Worm (Caenorhabditis elegans): ENCODE measurements around the gene thoc-2.

Gene thoc-2

DNA sequence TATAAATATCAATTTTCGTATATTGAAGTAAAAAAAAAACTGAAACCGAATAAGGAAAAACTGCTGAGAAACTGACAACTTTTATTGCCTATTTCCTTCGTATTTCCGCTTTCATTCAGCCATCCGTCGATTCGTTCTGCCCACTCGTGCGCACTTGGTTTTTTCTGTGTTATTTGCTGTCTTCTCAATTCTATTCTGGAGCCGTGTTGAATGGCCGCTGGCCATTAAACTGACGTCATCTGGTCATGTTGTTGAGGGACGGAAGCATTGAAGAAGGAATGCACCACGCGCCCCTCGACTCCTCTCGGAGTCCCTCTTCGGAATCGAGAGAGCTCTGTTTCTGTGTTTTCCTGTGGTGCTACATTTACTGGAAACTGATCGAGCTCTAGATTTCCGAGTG lies 19.3 kb upstream of the thoc-2 start:
- TF ChIP-seq mls-2 (tag; optimal IDR thresholded peaks at IDR 0.05) = no peak
- TF ChIP-seq sptf-1 (tag; optimal IDR thresholded peaks at IDR 0.05) = no peak
- TF ChIP-seq lsy-2 (tag; optimal IDR thresholded peaks at IDR 0.05) = no peak
- TF ChIP-seq mab-5 (tag; optimal IDR thresholded peaks at IDR 0.05) = no peak
- no peak for TF ChIP-seq unc-62 (GFP tag; optimal IDR thresholded peaks at IDR 0.05)
- TF ChIP-seq blmp-1 (tag; optimal IDR thresholded peaks at IDR 0.05) = no peak
- TF ChIP-seq lin-32 (GFP tag; optimal IDR thresholded peaks at IDR 0.05) = no peak
- TF ChIP-seq nhr-28 (tag; optimal IDR thresholded peaks at IDR 0.05) = no peak
- no peak for TF ChIP-seq nhr-2 (tag; optimal IDR thresholded peaks at IDR 0.05)
- TF ChIP-seq flh-1 (GFP tag; optimal IDR thresholded peaks at IDR 0.05) = no peak
- TF ChIP-seq zip-8 (tag; optimal IDR thresholded peaks at IDR 0.05) = no peak
- TF ChIP-seq ceh-83 (GFP tag; optimal IDR thresholded peaks at IDR 0.05) = no peak
- TF ChIP-seq ceh-43 (GFP tag; optimal IDR thresholded peaks at IDR 0.05) = no peak
- TF ChIP-seq elt-3 (tag; optimal IDR thresholded peaks at IDR 0.05) = no peak
- TF ChIP-seq cnd-1 (tag; optimal IDR thresholded peaks at IDR 0.05) = no peak
- TF ChIP-seq ztf-11 (tag; optimal IDR thresholded peaks at IDR 0.05) = no peak
- TF ChIP-seq unc-120 (tag; optimal IDR thresholded peaks at IDR 0.05; ENCODE audit: poor library complexity, severe bottlenecking) = no peak

DNA sequence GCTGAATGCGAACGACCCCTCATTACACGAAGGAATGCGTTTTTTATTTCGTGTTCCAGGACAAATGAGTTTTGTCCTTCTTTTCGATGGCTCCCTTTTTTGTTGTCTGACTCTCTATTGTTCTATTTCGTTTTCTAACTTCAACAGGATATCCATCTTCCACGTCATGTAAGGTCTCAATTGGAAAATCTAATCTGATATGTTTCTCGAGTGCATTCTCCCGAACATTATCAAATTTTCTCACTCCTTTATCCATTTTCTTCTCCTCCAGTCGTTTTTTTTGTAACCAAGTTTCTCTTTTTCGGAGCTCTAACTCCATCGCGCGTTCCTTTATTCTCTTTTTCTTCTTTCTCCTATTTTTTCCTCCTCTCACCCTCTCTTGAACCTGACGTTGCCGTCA lies 17.4 kb upstream of the thoc-2 start:
- TF ChIP-seq elt-3 (tag; optimal IDR thresholded peaks at IDR 0.05) (no peak), elt-1 (tag; optimal IDR thresholded peaks at IDR 0.05; ENCODE audit: borderline replicate concordance, insufficient read depth) (no peak), nhr-12 (tag; optimal IDR thresholded peaks at IDR 0.05) (no peak), nhr-76 (tag; optimal IDR thresholded peaks at IDR 0.05) (no peak), zip-8 (tag; optimal IDR thresholded peaks at IDR 0.05) (no peak), ces-1 (GFP tag; optimal IDR thresholded peaks at IDR 0.05) (no peak), sem-2 (GFP tag; optimal IDR thresholded peaks at IDR 0.05) (no peak), unc-120 (tag; optimal IDR thresholded peaks at IDR 0.05; ENCODE audit: poor library complexity, severe bottlenecking) (no peak), ceh-39 (tag; optimal IDR thresholded peaks at IDR 0.05) (no peak)

DNA sequence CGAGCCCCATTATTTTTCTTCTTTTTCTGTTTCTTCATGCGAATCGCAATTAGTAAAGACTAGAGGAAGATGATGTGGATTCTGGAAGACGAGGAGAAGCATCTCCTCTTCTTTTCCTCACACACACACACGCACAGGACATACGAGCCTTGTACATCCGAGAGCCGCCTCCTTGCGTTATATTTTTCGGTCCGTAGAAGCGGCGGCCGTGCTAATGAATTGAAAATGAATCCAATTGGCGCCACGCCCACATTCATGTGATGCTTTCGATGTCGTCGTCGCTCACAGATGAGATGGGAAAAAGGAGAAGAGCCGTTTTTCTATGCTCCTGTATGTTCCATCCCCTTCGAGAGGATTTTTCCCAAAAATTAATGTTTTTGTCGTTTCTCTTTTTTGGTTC lies 16.4 kb upstream of the thoc-2 start:
- TF ChIP-seq bed-3 (GFP tag; optimal IDR thresholded peaks at IDR 0.05) (no peak), pha-4 (tag; optimal IDR thresholded peaks at IDR 0.05) (no peak), unc-120 (tag; optimal IDR thresholded peaks at IDR 0.05; ENCODE audit: poor library complexity, severe bottlenecking) (no peak), ceh-83 (GFP tag; optimal IDR thresholded peaks at IDR 0.05) (no peak), unc-39 (tag; optimal IDR thresholded peaks at IDR 0.05) (no peak), ham-2 (GFP tag; optimal IDR thresholded peaks at IDR 0.05) (no peak), nhr-76 (tag; optimal IDR thresholded peaks at IDR 0.05) (no peak), ceh-43 (GFP tag; optimal IDR thresholded peaks at IDR 0.05) (no peak), elt-1 (tag; optimal IDR thresholded peaks at IDR 0.05; ENCODE audit: borderline replicate concordance, insufficient read depth) (no peak), ces-1 (GFP tag; optimal IDR thresholded peaks at IDR 0.05) (no peak), flh-1 (GFP tag; optimal IDR thresholded peaks at IDR 0.05) (no peak), lin-13 (tag; optimal IDR thresholded peaks at IDR 0.05) (no peak), nhr-2 (tag; optimal IDR thresholded peaks at IDR 0.05) (no peak), nhr-237 (tag; optimal IDR thresholded peaks at IDR 0.05) (no peak), lsy-2 (tag; optimal IDR thresholded peaks at IDR 0.05) (no peak), lin-32 (GFP tag; optimal IDR thresholded peaks at IDR 0.05) (no peak), nhr-28 (tag; optimal IDR thresholded peaks at IDR 0.05) (no peak), hlh-1 (tag; optimal IDR thresholded peaks at IDR 0.05) (no peak)

DNA sequence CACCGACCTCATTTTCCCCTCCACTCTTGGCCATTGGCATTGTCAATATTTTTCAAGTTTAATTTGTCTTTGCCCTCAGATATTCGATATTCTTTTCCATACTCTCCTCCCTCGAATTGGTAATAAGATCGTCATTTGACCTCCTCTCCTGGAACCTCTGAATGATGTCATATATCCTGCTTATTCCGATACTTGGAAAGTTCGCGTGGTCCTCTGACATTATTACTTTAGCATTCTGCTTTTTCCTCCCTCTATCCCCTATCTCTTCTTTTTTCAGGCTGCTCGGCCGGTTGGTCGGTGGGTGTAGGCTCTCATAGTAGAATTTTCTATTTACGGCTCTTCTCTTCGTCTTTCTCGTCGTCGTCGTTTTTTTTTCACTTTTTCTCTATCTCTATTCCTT lies 15.4 kb upstream of the thoc-2 start:
- TF ChIP-seq mep-1 (tag; optimal IDR thresholded peaks at IDR 0.05) = no peak
- no peak for TF ChIP-seq elt-3 (tag; optimal IDR thresholded peaks at IDR 0.05)
- TF ChIP-seq unc-62 (GFP tag; optimal IDR thresholded peaks at IDR 0.05) = no peak
- no peak for TF ChIP-seq mls-2 (tag; optimal IDR thresholded peaks at IDR 0.05)
- TF ChIP-seq elt-1 (tag; optimal IDR thresholded peaks at IDR 0.05; ENCODE audit: borderline replicate concordance, insufficient read depth) = no peak
- no peak for TF ChIP-seq drap-1 (GFP tag; optimal IDR thresholded peaks at IDR 0.05)

DNA sequence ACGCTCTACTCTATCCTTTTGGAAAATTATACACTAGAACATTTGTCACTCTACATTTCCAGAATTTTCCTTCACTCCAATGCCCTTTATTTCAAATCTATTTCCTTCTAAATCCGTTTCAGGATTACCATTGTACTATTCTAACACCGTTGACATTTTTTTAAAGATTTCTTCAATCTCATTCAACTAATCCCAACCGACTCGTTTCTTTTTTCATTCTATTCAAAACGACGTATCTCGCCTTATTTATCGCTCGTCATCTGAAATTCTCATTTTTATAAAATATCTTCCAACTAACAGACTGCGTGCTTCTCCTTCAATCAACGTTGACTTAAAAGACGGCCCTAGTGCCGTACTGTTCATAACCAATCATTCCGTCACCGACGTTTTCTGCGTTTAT lies 14.8 kb upstream of the thoc-2 start, which contains the start of gene akap-1:
Gene akap-1 (plus strand): TSS at position 301 of the 400 bp plus-strand sequence.
- TF ChIP-seq snpc-4 (tag; optimal IDR thresholded peaks at IDR 0.05) (no peak), drap-1 (GFP tag; optimal IDR thresholded peaks at IDR 0.05) (no peak), mls-2 (tag; optimal IDR thresholded peaks at IDR 0.05) (no peak), nhr-2 (tag; optimal IDR thresholded peaks at IDR 0.05) (no peak), hlh-1 (tag; optimal IDR thresholded peaks at IDR 0.05) (no peak), ceh-83 (GFP tag; optimal IDR thresholded peaks at IDR 0.05) (no peak), mep-1 (tag; optimal IDR thresholded peaks at IDR 0.05) (no peak), ceh-39 (tag; optimal IDR thresholded peaks at IDR 0.05) (no peak), unc-120 (tag; optimal IDR thresholded peaks at IDR 0.05; ENCODE audit: poor library complexity, severe bottlenecking) (no peak), lin-32 (GFP tag; optimal IDR thresholded peaks at IDR 0.05) (no peak), sem-2 (GFP tag; optimal IDR thresholded peaks at IDR 0.05) (no peak), ztf-11 (tag; optimal IDR thresholded peaks at IDR 0.05) (no peak), elt-3 (tag; optimal IDR thresholded peaks at IDR 0.05) (no peak)
